Worm (Caenorhabditis elegans) whole organism, early embryonic: ENCODE results near the gene ZK1128.3.

Experiments
- B0310.2 ChIP-seq: sonication (generic microtip); optimal IDR thresholded peaks from 2 replicates; lab custom pipeline; 2016; ENCODE audit warnings: mild to moderate bottlenecking, missing genetic modification characterization, missing compliant biosample characterization
- aly-1 ChIP-seq: sonication (generic microtip); optimal IDR thresholded peaks from 2 replicates; lab custom pipeline; 2016; ENCODE audit warnings: missing genetic modification characterization, missing compliant biosample characterization
- ama-1 ChIP-seq: fragments of 150-350 bp; optimal IDR thresholded peaks from 2 replicates; lab custom pipeline; 2014
- ets-7 ChIP-seq: sonication (generic microtip); optimal IDR thresholded peaks from 2 replicates; lab custom pipeline; 2016; ENCODE audit warnings: missing genotype, missing genetic modification characterization, missing compliant biosample characterization
- flt-1 ChIP-seq: fragments of 200-800 bp; sonication (Bioruptor generic); IDR thresholded peaks from 2 replicates; pipeline ENCODE4 v1.3.6; 2022; ENCODE audit warnings: missing genetic modification characterization, missing compliant biosample characterization
- pes-1 ChIP-seq: fragments of 200-800 bp; sonication (Bioruptor generic); IDR thresholded peaks from 2 replicates; pipeline ENCODE4 v1.3.6; 2022; ENCODE audit warnings: missing genetic modification reagents, missing genetic modification characterization, missing compliant biosample characterization
- scrt-1 ChIP-seq: fragments of 200-800 bp; sonication (Bioruptor generic); IDR thresholded peaks from 2 replicates; pipeline ENCODE4 v1.3.6; 2022; ENCODE audit warnings: missing genetic modification characterization, missing compliant biosample characterization

ce11 chrIII:10160385-10160784, 41.7 kb upstream of the ZK1128.3 start, which contains the start of the genes K08E5.5 and mua-3:
- TF ChIP-seq pes-1: no peak
- TF ChIP-seq ama-1 (lab: Kevin White, UChicago): no peak
- TF ChIP-seq aly-1 (tag; lab: Kevin White, UChicago): no peak
- TF ChIP-seq ets-7: no peak
- TF ChIP-seq flt-1 (GFP tag; lab: Robert Waterston, UW): no peak
- no peak for TF ChIP-seq B0310.2 (tag; lab: Kevin White, UChicago)
- no peak for TF ChIP-seq scrt-1 (GFP tag; lab: Robert Waterston, UW)
